Fruit fly (Drosophila melanogaster) whole organism, embryonic: ENCODE data around the gene CG4658.
A peak's percentile ranks its signal among the peaks of the same experiment; 100 is the strongest.

Experiments used
- Atf-2 ChIP-seq: fragments of 200-800 bp; sonication (Bioruptor generic); optimal IDR thresholded peaks from 2 replicates; lab custom pipeline; 2016; ENCODE audit warnings: missing biosample characterization, missing genetic modification characterization
- Bgb ChIP-seq: fragments of 200-800 bp; sonication (Bioruptor generic); IDR thresholded peaks from 2 replicates; pipeline ENCODE4 v1.3.6; 2022; ENCODE audit warnings: missing biosample characterization, missing genetic modification characterization; ENCODE audit not compliant: partially characterized antibody
- CG1233 ChIP-seq: fragments of 200-800 bp; sonication (Bioruptor generic); optimal IDR thresholded peaks from 4 replicates; lab custom pipeline; 2018; ENCODE audit warnings: missing biosample characterization, mild to moderate bottlenecking, missing genetic modification characterization
- CG12391 ChIP-seq: fragments of 200-800 bp; sonication (Bioruptor generic); optimal IDR thresholded peaks from 3 replicates; lab custom pipeline; 2018; ENCODE audit warnings: missing biosample characterization, mild to moderate bottlenecking, missing genetic modification characterization, moderate library complexity
- CG12942 ChIP-seq: fragments of 200-800 bp; sonication (Bioruptor generic); optimal IDR thresholded peaks from 3 replicates; lab custom pipeline; 2016; ENCODE audit warnings: missing biosample characterization, missing genetic modification characterization
- CG13296 ChIP-seq: fragments of 200-800 bp; sonication (Bioruptor generic); optimal IDR thresholded peaks from 3 replicates; lab custom pipeline; 2018; ENCODE audit warnings: missing biosample characterization, mild to moderate bottlenecking, missing genetic modification characterization
- CG13624 ChIP-seq: fragments of 200-800 bp; sonication (Bioruptor generic); optimal IDR thresholded peaks from 2 replicates; lab custom pipeline; 2016; ENCODE audit warnings: missing biosample characterization, missing genetic modification characterization
- CG1529 ChIP-seq: fragments of 200-800 bp; sonication (Bioruptor generic); optimal IDR thresholded peaks from 3 replicates; lab custom pipeline; 2018; ENCODE audit warnings: missing biosample characterization, missing genetic modification characterization
- CG1603 ChIP-seq: fragments of 200-800 bp; sonication (Bioruptor generic); optimal IDR thresholded peaks from 2 replicates; lab custom pipeline; 2019; ENCODE audit warnings: missing biosample characterization, mild to moderate bottlenecking, missing genetic modification characterization, moderate library complexity
- CG16779 ChIP-seq: fragments of 200-800 bp; sonication (Bioruptor generic); IDR thresholded peaks from 2 replicates; pipeline ENCODE4 v1.3.6; 2022; ENCODE audit warnings: missing biosample characterization, missing genetic modification characterization
- CG16815 ChIP-seq: fragments of 200-800 bp; sonication (Bioruptor generic); optimal IDR thresholded peaks from 3 replicates; lab custom pipeline; 2017; ENCODE audit warnings: missing biosample characterization, mild to moderate bottlenecking, missing genetic modification characterization
- CG17359 ChIP-seq: fragments of 200-800 bp; sonication (Bioruptor generic); optimal IDR thresholded peaks from 3 replicates; lab custom pipeline; 2018; ENCODE audit warnings: missing biosample characterization, mild to moderate bottlenecking, missing genetic modification characterization, moderate library complexity
- CG17802 ChIP-seq: fragments of 200-800 bp; sonication (Bioruptor generic); optimal IDR thresholded peaks from 2 replicates; lab custom pipeline; 2018; ENCODE audit warnings: missing biosample characterization, mild to moderate bottlenecking, missing genetic modification characterization, moderate library complexity
- CG18011 ChIP-seq: fragments of 200-800 bp; sonication (Bioruptor generic); optimal IDR thresholded peaks from 2 replicates; lab custom pipeline; 2017; ENCODE audit warnings: missing biosample characterization, missing genetic modification characterization, mild to moderate bottlenecking, moderate library complexity, missing genotype
- CG2120 ChIP-seq: fragments of 200-800 bp; sonication (Bioruptor generic); optimal IDR thresholded peaks from 3 replicates; lab custom pipeline; 2016; ENCODE audit warnings: missing biosample characterization, missing genetic modification characterization
- CG33213 ChIP-seq: fragments of 200-800 bp; sonication (Bioruptor generic); optimal IDR thresholded peaks from 3 replicates; lab custom pipeline; 2016; ENCODE audit warnings: missing biosample characterization, missing genetic modification characterization
- CG42726 ChIP-seq: fragments of 200-800 bp; sonication (Bioruptor generic); IDR thresholded peaks from 2 replicates; pipeline ENCODE4 v1.3.6; 2022; ENCODE audit warnings: missing biosample characterization, missing genetic modification characterization; ENCODE audit not compliant: partially characterized antibody
- CG4707 ChIP-seq: fragments of 200-800 bp; sonication (Bioruptor generic); optimal IDR thresholded peaks from 2 replicates; lab custom pipeline; 2018; ENCODE audit warnings: missing biosample characterization, mild to moderate bottlenecking, missing genetic modification characterization, moderate library complexity
- CG4730 ChIP-seq: fragments of 200-800 bp; sonication (Bioruptor generic); IDR thresholded peaks from 2 replicates; pipeline ENCODE4 v1.3.6; 2022; ENCODE audit warnings: missing biosample characterization, missing genetic modification characterization
- CG4854 ChIP-seq: fragments of 200-800 bp; sonication (Bioruptor generic); optimal IDR thresholded peaks from 2 replicates; lab custom pipeline; 2016; ENCODE audit warnings: missing biosample characterization, missing genetic modification characterization, inconsistent platforms
- CG5953 ChIP-seq: fragments of 200-800 bp; sonication (Bioruptor generic); IDR thresholded peaks from 2 replicates; pipeline ENCODE4 v1.3.6; 2022; ENCODE audit warnings: missing biosample characterization, missing genetic modification characterization
- CG6175 ChIP-seq: fragments of 200-800 bp; sonication (Bioruptor generic); IDR thresholded peaks from 3 replicates; pipeline ENCODE4 v1.3.6; 2022; ENCODE audit warnings: missing biosample characterization, missing genetic modification characterization
- CG6765 ChIP-seq: fragments of 200-800 bp; sonication (Bioruptor generic); optimal IDR thresholded peaks from 3 replicates; lab custom pipeline; 2017; ENCODE audit warnings: missing biosample characterization, mild to moderate bottlenecking, missing genetic modification characterization
- CG6854 ChIP-seq: fragments of 200-800 bp; sonication (Bioruptor generic); optimal IDR thresholded peaks from 3 replicates; lab custom pipeline; 2017; ENCODE audit warnings: missing biosample characterization, mild to moderate bottlenecking, missing genetic modification characterization
- CG8765 ChIP-seq: fragments of 200-800 bp; sonication (Bioruptor generic); IDR thresholded peaks from 2 replicates; pipeline ENCODE4 v1.3.6; 2022; ENCODE audit warnings: missing biosample characterization, missing genetic modification characterization
- Doc3 ChIP-seq: fragments of 200-800 bp; sonication (Bioruptor generic); IDR thresholded peaks from 3 replicates; pipeline ENCODE4 v1.3.6; 2022; ENCODE audit warnings: missing biosample characterization, missing genetic modification characterization; ENCODE audit not compliant: partially characterized antibody
- ERR ChIP-seq: fragments of 200-800 bp; sonication (Bioruptor generic); optimal IDR thresholded peaks from 2 replicates; lab custom pipeline; 2016; ENCODE audit warnings: missing biosample characterization, missing genetic modification characterization
- GATAe ChIP-seq: fragments of 200-800 bp; sonication (Bioruptor generic); conservative IDR thresholded peaks from 2 replicates; pipeline ENCODE4 v1.3.6; 2022; ENCODE audit warnings: missing biosample characterization, missing genetic modification characterization
- Hr3 ChIP-seq: fragments of 200-800 bp; sonication (Bioruptor generic); optimal IDR thresholded peaks from 3 replicates; lab custom pipeline; 2016; ENCODE audit warnings: missing biosample characterization, missing genetic modification characterization
- Hr39 ChIP-seq: fragments of >200 bp; optimal IDR thresholded peaks from 2 replicates; lab custom pipeline; 2017
- Myb ChIP-seq: fragments of 200-800 bp; sonication (Bioruptor generic); optimal IDR thresholded peaks from 2 replicates; lab custom pipeline; 2016; ENCODE audit warnings: missing biosample characterization, missing genetic modification characterization
- NFAT ChIP-seq: fragments of 200-800 bp; sonication (Bioruptor generic); IDR thresholded peaks from 2 replicates; pipeline ENCODE4 v1.3.6; 2022; ENCODE audit warnings: missing biosample characterization, missing genetic modification characterization
- NK7.1 ChIP-seq: fragments of 200-800 bp; sonication (Bioruptor generic); optimal IDR thresholded peaks from 3 replicates; lab custom pipeline; 2016; ENCODE audit warnings: missing biosample characterization, missing genetic modification characterization
- Xrp1 ChIP-seq: fragments of 200-800 bp; sonication (Bioruptor generic); IDR thresholded peaks from 2 replicates; pipeline ENCODE4 v1.3.6; 2022; ENCODE audit warnings: missing biosample characterization, missing genetic modification characterization
- abd-A ChIP-seq: fragments of 200-800 bp; sonication (Bioruptor generic); optimal IDR thresholded peaks from 3 replicates; lab custom pipeline; 2019; ENCODE audit warnings: missing biosample characterization, mild to moderate bottlenecking, missing genetic modification characterization, moderate library complexity
- az2 ChIP-seq: fragments of 200-800 bp; sonication (Bioruptor generic); optimal IDR thresholded peaks from 3 replicates; lab custom pipeline; 2016; ENCODE audit warnings: missing biosample characterization, missing genetic modification characterization
- bcd ChIP-seq: fragments of 200-800 bp; sonication (Bioruptor generic); optimal IDR thresholded peaks from 2 replicates; lab custom pipeline; 2017; ENCODE audit warnings: missing biosample characterization, mild to moderate bottlenecking, missing genetic modification characterization
- cad ChIP-seq: fragments of >200 bp; optimal IDR thresholded peaks from 2 replicates; lab custom pipeline; 2017; ENCODE audit warnings: missing biosample characterization, missing genetic modification characterization
- crp ChIP-seq, 2 experiments: fragments of 200-800 bp; sonication (Bioruptor generic); optimal IDR thresholded peaks; 2 replicates in 1 of 2; 3 replicates in 1 of 2; lab custom pipeline; 2017; ENCODE audit warnings: missing biosample characterization in 2 of 2, missing genetic modification characterization in 2 of 2, mild to moderate bottlenecking in 1 of 2, moderate library complexity in 1 of 2
- en ChIP-seq: fragments of 200-800 bp; sonication (Bioruptor generic); optimal IDR thresholded peaks from 2 replicates; lab custom pipeline; 2016; ENCODE audit warnings: missing biosample characterization, missing genetic modification characterization
- lmd ChIP-seq: fragments of 200-800 bp; sonication (Bioruptor generic); IDR thresholded peaks from 2 replicates; pipeline ENCODE4 v1.3.6; 2022; ENCODE audit warnings: missing biosample characterization, missing genetic modification characterization
- nom ChIP-seq: fragments of 200-800 bp; sonication (Bioruptor generic); optimal IDR thresholded peaks from 2 replicates; lab custom pipeline; 2017; ENCODE audit warnings: missing biosample characterization, missing genetic modification characterization, mild to moderate bottlenecking, moderate library complexity, missing genetic modification reagents
- oc ChIP-seq: fragments of 200-800 bp; sonication (Bioruptor generic); optimal IDR thresholded peaks from 2 replicates; lab custom pipeline; 2018; ENCODE audit warnings: missing biosample characterization, mild to moderate bottlenecking, missing genetic modification characterization, moderate library complexity
- pros ChIP-seq: fragments of 200-800 bp; sonication (Bioruptor generic); optimal IDR thresholded peaks from 3 replicates; lab custom pipeline; 2019; ENCODE audit warnings: missing biosample characterization, mild to moderate bottlenecking, missing genetic modification characterization, moderate library complexity
- psq ChIP-seq: fragments of 200-800 bp; sonication (Bioruptor generic); optimal IDR thresholded peaks from 2 replicates; lab custom pipeline; 2017; ENCODE audit warnings: missing biosample characterization, missing genetic modification characterization
- so ChIP-seq: fragments of 200-800 bp; sonication (Bioruptor generic); IDR thresholded peaks from 3 replicates; pipeline ENCODE4 v1.3.6; 2022; ENCODE audit warnings: missing biosample characterization, missing genetic modification characterization
- tup ChIP-seq: fragments of 200-800 bp; sonication (Bioruptor generic); optimal IDR thresholded peaks from 2 replicates; lab custom pipeline; 2016; ENCODE audit warnings: missing biosample characterization, mild to moderate bottlenecking, missing genetic modification characterization, moderate library complexity
- wek ChIP-seq: fragments of 200-800 bp; sonication (Bioruptor generic); optimal IDR thresholded peaks from 3 replicates; lab custom pipeline; 2018; ENCODE audit warnings: missing biosample characterization, mild to moderate bottlenecking, missing genetic modification characterization, moderate library complexity
- yki ChIP-seq: fragments of >200 bp; optimal IDR thresholded peaks from 3 replicates; lab custom pipeline; 2018
- zen ChIP-seq: fragments of 200-800 bp; sonication (Bioruptor generic); optimal IDR thresholded peaks from 3 replicates; lab custom pipeline; 2018; ENCODE audit warnings: missing biosample characterization, mild to moderate bottlenecking, missing genetic modification characterization, moderate library complexity

Gene CG4658

dm6 chr2L:9956993-9957652 is at the start of gene CG4658, which contains the start of gene CG5846 (continued):
- TF ChIP-seq bcd (GFP tag; lab: Kevin White, UChicago) (peak; percentile 93), CG4854 (GFP tag; lab: Kevin White, UChicago) (peak; percentile 75), NFAT (peak; percentile 76), yki (lab: Kevin White, UChicago) (no peak), Atf-2 (GFP tag; lab: Kevin White, UChicago) (peak; percentile 75), CG17359 (peak; percentile 96), CG13624 (GFP tag; lab: Kevin White, UChicago) (peak; percentile 81), tup (GFP tag; lab: Kevin White, UChicago) (peak; percentile 60), CG8765 (GFP tag; lab: Robert Waterston, UW) (peak; percentile 77), CG4730 (GFP tag; lab: Robert Waterston, UW) (peak; percentile 92), CG12942 (GFP tag; lab: Kevin White, UChicago) (peak; percentile 94), az2 (GFP tag; lab: Kevin White, UChicago) (peak; percentile 96), CG5953 (GFP tag; lab: Robert Waterston, UW) (peak; percentile 86), ERR (GFP tag; lab: Kevin White, UChicago) (no peak), CG1233 (peak; percentile 89), CG17802 (tag; lab: Kevin White, UChicago) (peak; percentile 64), zen (tag; lab: Kevin White, UChicago) (peak; percentile 96), pros (GFP tag; lab: Kevin White, UChicago) (no peak), crp (GFP tag; optimal IDR thresholded peaks at IDR 0.05; lab: Kevin White, UChicago) (peak in 1 of 2 experiments; percentile 60), CG1603 (tag; lab: Kevin White, UChicago) (peak; percentile 71), CG18011 (GFP tag; lab: Kevin White, UChicago) (peak; percentile 82), Bgb (GFP tag; lab: Robert Waterston, UW) (no peak), en (GFP tag; lab: Kevin White, UChicago) (peak; percentile 13), CG13296 (peak; percentile 90), CG6854 (GFP tag; lab: Kevin White, UChicago) (peak; percentile 78), NK7.1 (GFP tag; lab: Kevin White, UChicago) (peak; percentile 39), CG33213 (GFP tag; lab: Kevin White, UChicago) (peak; percentile 42), CG1529 (GFP tag; lab: Kevin White, UChicago) (peak; percentile 79), CG6175 (GFP tag; lab: Robert Waterston, UW) (peak; percentile 63; the same call in 2 of the 3 replicates), nom (GFP tag; lab: Kevin White, UChicago) (peak; percentile 70), CG42726 (GFP tag; lab: Robert Waterston, UW) (no peak), cad (GFP tag; lab: Kevin White, UChicago) (no peak), so (GFP tag; lab: Robert Waterston, UW) (peak; percentile 93; the same call in 2 of the 3 replicates), GATAe (peak; percentile 81), Hr39 (no peak), wek (peak; percentile 39), CG16815 (peak; percentile 90), oc (tag; lab: Kevin White, UChicago) (peak; percentile 94), CG16779 (GFP tag; lab: Robert Waterston, UW) (no peak), Myb (GFP tag; lab: Kevin White, UChicago) (peak; percentile 47), CG2120 (GFP tag; lab: Kevin White, UChicago) (peak; percentile 95), Xrp1 (GFP tag; lab: Robert Waterston, UW) (peak; percentile 98), CG4707 (peak; percentile 64), abd-A (tag; lab: Kevin White, UChicago) (no peak), psq (GFP tag; lab: Kevin White, UChicago) (peak; percentile 81), Doc3 (GFP tag; lab: Robert Waterston, UW) (no peak), Hr3 (GFP tag; lab: Kevin White, UChicago) (peak; percentile 96), lmd (peak; percentile 95), CG6765 (GFP tag; lab: Kevin White, UChicago) (peak; percentile 63), CG12391 (tag; lab: Kevin White, UChicago) (peak; percentile 98)
